Fruit fly (Drosophila melanogaster): Measurements from ENCODE around the gene pbl.

Gene pbl

DNA sequence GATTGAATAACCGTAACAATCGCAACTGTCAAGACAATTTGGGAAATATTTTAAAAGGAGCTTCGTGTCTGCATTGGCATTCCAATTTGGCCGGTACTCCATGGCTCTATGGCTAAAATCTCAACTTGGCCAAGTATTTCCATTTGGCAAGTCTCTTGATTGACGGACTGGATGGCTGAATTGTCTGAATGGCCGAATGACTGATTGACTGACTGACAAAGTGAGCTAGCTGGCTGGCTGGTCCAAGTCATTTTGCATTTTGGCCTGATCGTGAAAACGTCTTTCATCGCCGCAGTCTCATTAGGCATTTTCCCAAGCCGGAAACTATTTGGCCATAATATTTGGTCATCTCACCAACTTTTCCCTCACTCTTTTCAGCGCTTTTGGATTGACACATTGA, 37.2 kb downstream of the pbl start:
- no peak for TF ChIP-seq dmrt93B (GFP tag; optimal IDR thresholded peaks at IDR 0.05)
- no peak for TF ChIP-seq Dfd (GFP tag; optimal IDR thresholded peaks at IDR 0.05)

DNA sequence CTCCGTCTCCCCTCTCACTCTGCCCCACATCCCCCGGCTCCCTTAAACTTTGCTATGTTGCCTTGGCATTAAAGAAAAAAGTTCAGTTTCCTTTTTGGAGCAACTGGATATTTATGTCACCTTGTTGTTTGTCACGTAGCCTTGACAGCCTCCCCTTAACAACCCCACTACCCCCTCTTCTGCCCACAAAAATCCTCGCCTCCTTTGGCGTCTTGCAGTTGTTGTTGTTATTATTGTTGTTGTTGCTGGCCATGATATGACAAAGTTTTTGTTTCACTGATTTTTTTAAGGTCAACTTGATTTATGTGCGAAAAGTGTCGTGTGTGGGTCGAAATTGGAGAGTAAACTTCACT, 41.4 kb downstream of the pbl start:
- TF ChIP-seq Dif (GFP tag; optimal IDR thresholded peaks at IDR 0.05; ENCODE audit: partially characterized antibody): no peak
- TF ChIP-seq Hnf4 (GFP tag; optimal IDR thresholded peaks at IDR 0.05): no peak
- TF ChIP-seq usp (GFP tag; optimal IDR thresholded peaks at IDR 0.05): no peak
- no peak for TF ChIP-seq brk (GFP tag; optimal IDR thresholded peaks at IDR 0.05)
- TF ChIP-seq Rel (GFP tag; optimal IDR thresholded peaks at IDR 0.05): no peak
- TF ChIP-seq Rel (tag; optimal IDR thresholded peaks at IDR 0.05): no peak
- no peak for TF ChIP-seq ey (GFP tag; optimal IDR thresholded peaks at IDR 0.05)
- no peak for TF ChIP-seq pan (optimal IDR thresholded peaks at IDR 0.05)
- no peak for TF ChIP-seq Hr83 (GFP tag; optimal IDR thresholded peaks at IDR 0.05; ENCODE audit: poor library complexity, severe bottlenecking)
- no peak for TF ChIP-seq Myc (optimal IDR thresholded peaks at IDR 0.05)
- no peak for TF ChIP-seq N (GFP tag; optimal IDR thresholded peaks at IDR 0.05)
- no peak for TF ChIP-seq CG9705 (GFP tag; optimal IDR thresholded peaks at IDR 0.05)
- no peak for TF ChIP-seq Sp1 (GFP tag; optimal IDR thresholded peaks at IDR 0.05)
- TF ChIP-seq GATAd (GFP tag; optimal IDR thresholded peaks at IDR 0.05): no peak

DNA sequence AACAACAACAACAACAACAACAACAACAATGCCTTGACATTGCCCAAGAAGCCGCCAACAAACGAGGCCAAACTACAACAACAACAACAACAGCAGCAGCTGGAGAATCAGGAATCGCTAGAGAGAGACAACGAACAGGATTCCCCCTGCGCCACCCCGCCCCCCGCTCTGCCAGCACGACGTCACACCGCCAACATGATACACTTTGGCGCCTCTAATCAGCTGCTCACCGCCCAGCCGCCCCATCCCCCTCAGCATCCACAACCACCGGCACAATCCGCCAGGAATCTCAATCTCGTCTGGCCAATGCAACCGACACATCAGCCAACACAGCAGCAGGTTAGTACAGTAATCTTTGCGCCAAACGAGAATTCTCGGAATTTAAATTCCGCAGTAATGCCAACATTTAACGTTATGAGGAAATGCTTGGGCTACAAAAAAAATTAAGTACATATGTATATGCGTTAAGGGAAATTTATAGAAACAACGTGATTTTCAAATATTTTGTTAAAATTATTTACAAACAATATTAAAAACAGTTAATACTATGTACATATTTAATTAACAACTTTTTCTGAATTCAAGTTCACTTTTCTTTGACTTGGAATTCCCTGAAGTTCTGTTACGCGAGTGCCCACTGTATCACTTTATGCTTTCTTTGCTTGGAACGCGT, 41.9 kb downstream of the pbl start:
- TF ChIP-seq tai (GFP tag; optimal IDR thresholded peaks at IDR 0.05): peak; percentile 44
- peak; percentile 31 for TF ChIP-seq brk (GFP tag; optimal IDR thresholded peaks at IDR 0.05)
- no peak for TF ChIP-seq GATAd (GFP tag; optimal IDR thresholded peaks at IDR 0.05)
- TF ChIP-seq ey (GFP tag; optimal IDR thresholded peaks at IDR 0.05): peak; percentile 55
- TF ChIP-seq dsf (GFP tag; optimal IDR thresholded peaks at IDR 0.05; ENCODE audit: borderline replicate concordance): no peak
- TF ChIP-seq Abd-B (GFP tag; optimal IDR thresholded peaks at IDR 0.05): no peak
- TF ChIP-seq rgr (GFP tag; optimal IDR thresholded peaks at IDR 0.05): peak; percentile 71
- TF ChIP-seq dmrt93B (GFP tag; optimal IDR thresholded peaks at IDR 0.05): peak; percentile 54
- TF ChIP-seq CrebA (GFP tag; optimal IDR thresholded peaks at IDR 0.05; ENCODE audit: borderline replicate concordance): no peak
- no peak for TF ChIP-seq pan (optimal IDR thresholded peaks at IDR 0.05)
- TF ChIP-seq lola (GFP tag; optimal IDR thresholded peaks at IDR 0.05): no peak
- TF ChIP-seq Hr78 (GFP tag; optimal IDR thresholded peaks at IDR 0.05): no peak
- TF ChIP-seq Dif (GFP tag; optimal IDR thresholded peaks at IDR 0.05; ENCODE audit: partially characterized antibody): no peak
- peak; percentile 23 for TF ChIP-seq Hnf4 (GFP tag; optimal IDR thresholded peaks at IDR 0.05)
- peak; percentile 31 for TF ChIP-seq woc (GFP tag; optimal IDR thresholded peaks at IDR 0.05)
- TF ChIP-seq Rel (GFP tag; optimal IDR thresholded peaks at IDR 0.05): peak; percentile 21
- no peak for TF ChIP-seq Rel (tag; optimal IDR thresholded peaks at IDR 0.05)
- no peak for TF ChIP-seq Mio (GFP tag; optimal IDR thresholded peaks at IDR 0.05)
- TF ChIP-seq dl (GFP tag; optimal IDR thresholded peaks at IDR 0.05; ENCODE audit: insufficient read depth in 1 of 2, partially characterized antibody in 2 of 2): no peak
- TF ChIP-seq sage (GFP tag; optimal IDR thresholded peaks at IDR 0.05): no peak
- TF ChIP-seq Vsx2 (GFP tag; optimal IDR thresholded peaks at IDR 0.05; ENCODE audit: partially characterized antibody): no peak
- TF ChIP-seq HLH106 (tag; optimal IDR thresholded peaks at IDR 0.05): peak; percentile 75
- TF ChIP-seq usp (GFP tag; optimal IDR thresholded peaks at IDR 0.05): no peak
- peak; percentile 14 for TF ChIP-seq CG9705 (GFP tag; optimal IDR thresholded peaks at IDR 0.05)
- no peak for TF ChIP-seq N (GFP tag; optimal IDR thresholded peaks at IDR 0.05)
- TF ChIP-seq OdsH (GFP tag; optimal IDR thresholded peaks at IDR 0.05): peak; percentile 71
- peak in 1 of 2 experiments; percentile 77 for TF ChIP-seq foxo (GFP tag; optimal IDR thresholded peaks at IDR 0.05)
- no peak for TF ChIP-seq CG32264 (GFP tag; optimal IDR thresholded peaks at IDR 0.05)
- TF ChIP-seq h (GFP tag; optimal IDR thresholded peaks at IDR 0.05): peak; percentile 73
- no peak for TF ChIP-seq Dfd (GFP tag; optimal IDR thresholded peaks at IDR 0.05)
- peak; percentile 32 for TF ChIP-seq br (GFP tag; optimal IDR thresholded peaks at IDR 0.05)
- no peak for TF ChIP-seq Myc (optimal IDR thresholded peaks at IDR 0.05)
- peak; percentile 19 for TF ChIP-seq Jra (GFP tag; optimal IDR thresholded peaks at IDR 0.05)
- peak; percentile 78 for TF ChIP-seq Sp1 (GFP tag; optimal IDR thresholded peaks at IDR 0.05)
- no peak for TF ChIP-seq jim (GFP tag; optimal IDR thresholded peaks at IDR 0.05)
- no peak for TF ChIP-seq Hr83 (GFP tag; optimal IDR thresholded peaks at IDR 0.05; ENCODE audit: poor library complexity, severe bottlenecking)
- peak; percentile 80 for TF ChIP-seq fru (GFP tag; optimal IDR thresholded peaks at IDR 0.05)
- no peak for TF ChIP-seq sv (GFP tag; optimal IDR thresholded peaks at IDR 0.05)
- TF ChIP-seq psq (GFP tag; optimal IDR thresholded peaks at IDR 0.05): peak; percentile 69

Data from whole organism, wandering third instar larva.